Worm (Caenorhabditis elegans): Measurements from ENCODE around the gene cal-3.

cal-3 gene

ce11 chrIV:3803252-3803651 is 31.7 kb downstream of the cal-3 start, which contains the start of the genes algn-14 and M02B7.2:
TSS of gene algn-14 (minus strand) at chrIV:3803426.
TSS of gene M02B7.2 (plus strand) at chrIV:3803581.
- peak; percentile 85 for TF ChIP-seq nhr-85 (tag)
- no peak for TF ChIP-seq nhr-12 (tag; optimal IDR thresholded peaks at IDR 0.05)
- TF ChIP-seq F16B12.6 (tag; optimal IDR thresholded peaks at IDR 0.05), result no peak
- TF ChIP-seq dsc-1 (tag; optimal IDR thresholded peaks at IDR 0.05), result peak; percentile 87
- TF ChIP-seq fos-1 (tag; optimal IDR thresholded peaks at IDR 0.05), result no peak
- no peak for TF ChIP-seq unc-30 (tag; optimal IDR thresholded peaks at IDR 0.05)
- no peak for TF ChIP-seq lin-14 (GFP tag; optimal IDR thresholded peaks at IDR 0.05)
- peak; percentile 90 for TF ChIP-seq fkh-4 (tag; optimal IDR thresholded peaks at IDR 0.05; ENCODE audit: borderline replicate concordance)
- peak; percentile 84 for TF ChIP-seq nhr-71 (tag; optimal IDR thresholded peaks at IDR 0.05)
- TF ChIP-seq hlh-4 (tag; optimal IDR thresholded peaks at IDR 0.05), result peak; percentile 14
- TF ChIP-seq ztf-4 (tag; optimal IDR thresholded peaks at IDR 0.05), result peak; percentile 43
- TF ChIP-seq zip-4 (GFP tag; optimal IDR thresholded peaks at IDR 0.05), result no peak
- no peak for TF ChIP-seq aha-1 (tag; optimal IDR thresholded peaks at IDR 0.05)
- peak; percentile 55 to 61 for TF ChIP-seq lin-35 (GFP tag; optimal IDR thresholded peaks at IDR 0.05)
- TF ChIP-seq ztf-11 (tag; optimal IDR thresholded peaks at IDR 0.05), result peak in 1 of 2 experiments; percentile 82
- TF ChIP-seq unc-130 (tag; optimal IDR thresholded peaks at IDR 0.05), result no peak
- no peak for TF ChIP-seq zag-1 (tag; optimal IDR thresholded peaks at IDR 0.05)
- peak; percentile 85 for TF ChIP-seq irx-1 (tag; optimal IDR thresholded peaks at IDR 0.05)
- no peak for TF ChIP-seq ces-1 (GFP tag; optimal IDR thresholded peaks at IDR 0.05)
- peak; percentile 50 for TF ChIP-seq unc-86 (tag; optimal IDR thresholded peaks at IDR 0.05)
- no peak for TF ChIP-seq skn-1 (tag; optimal IDR thresholded peaks at IDR 0.05)
- TF ChIP-seq nhr-11 (tag; optimal IDR thresholded peaks at IDR 0.05), result no peak
- no peak for TF ChIP-seq elt-3 (tag; optimal IDR thresholded peaks at IDR 0.05)
- peak; percentile 88 for TF ChIP-seq ceh-90 (tag; optimal IDR thresholded peaks at IDR 0.05)
- TF ChIP-seq Y116A8C.19 (tag; optimal IDR thresholded peaks at IDR 0.05; ENCODE audit: borderline replicate concordance), result peak; percentile 45
- TF ChIP-seq nhr-84 (tag; optimal IDR thresholded peaks at IDR 0.05), result no peak
- TF ChIP-seq ceh-88 (GFP tag; IDR thresholded peaks at IDR 0.05), result no peak
- no peak for TF ChIP-seq mab-9 (GFP tag; IDR thresholded peaks at IDR 0.05)
- TF ChIP-seq xbp-1 (tag; optimal IDR thresholded peaks at IDR 0.05), result peak; percentile 79
- no peak for TF ChIP-seq fkh-10 (GFP tag; optimal IDR thresholded peaks at IDR 0.05)
- TF ChIP-seq isw-1 (GFP tag; IDR thresholded peaks at IDR 0.05), result peak; percentile 29
- TF ChIP-seq lir-3 (tag; optimal IDR thresholded peaks at IDR 0.05; ENCODE audit: poor library complexity), result peak; percentile 93
- TF ChIP-seq grh-1 (GFP tag; IDR thresholded peaks at IDR 0.05), result peak; percentile 12; the same call in 1 of the 2 replicates
- TF ChIP-seq lin-13 (GFP tag; optimal IDR thresholded peaks at IDR 0.05), result peak; percentile 50
- peak; percentile 60 for TF ChIP-seq aly-2 (tag; optimal IDR thresholded peaks at IDR 0.05)
- peak; percentile 0 for TF ChIP-seq nhr-77 (tag; optimal IDR thresholded peaks at IDR 0.05)
- no peak for TF ChIP-seq ceh-63 (GFP tag; optimal IDR thresholded peaks at IDR 0.05)
- TF ChIP-seq blmp-1 (tag; optimal IDR thresholded peaks at IDR 0.05), result no peak
- TF ChIP-seq sup-37 (GFP tag; optimal IDR thresholded peaks at IDR 0.05), result no peak
- peak; percentile 84 for TF ChIP-seq tbx-2 (tag; optimal IDR thresholded peaks at IDR 0.05)
- TF ChIP-seq nhr-237 (tag; optimal IDR thresholded peaks at IDR 0.05), result no peak
- peak; percentile 73 to 76 for TF ChIP-seq lsy-2 (tag; optimal IDR thresholded peaks at IDR 0.05)
- TF ChIP-seq nhr-20 (tag; optimal IDR thresholded peaks at IDR 0.05), result peak; percentile 79
- no peak for TF ChIP-seq unc-62 (GFP tag; optimal IDR thresholded peaks at IDR 0.05)
- TF ChIP-seq lin-15B (tag; optimal IDR thresholded peaks at IDR 0.05), result no peak
- peak; percentile 27 for TF ChIP-seq C16A3.4 (tag; optimal IDR thresholded peaks at IDR 0.05)
- TF ChIP-seq efl-3 (GFP tag; optimal IDR thresholded peaks at IDR 0.05), result no peak
- peak; percentile 44 for TF ChIP-seq lin-39 (tag; optimal IDR thresholded peaks at IDR 0.05)
- TF ChIP-seq nhr-90 (tag; optimal IDR thresholded peaks at IDR 0.05; ENCODE audit: poor library complexity), result peak; percentile 86
- TF ChIP-seq pqm-1 (tag; optimal IDR thresholded peaks at IDR 0.05), result no peak
- TF ChIP-seq sptf-1 (tag; optimal IDR thresholded peaks at IDR 0.05), result no peak
- peak; percentile 85 for TF ChIP-seq sox-4 (tag; optimal IDR thresholded peaks at IDR 0.05)
- peak; percentile 64 for TF ChIP-seq elt-2 (tag; optimal IDR thresholded peaks at IDR 0.05)
- TF ChIP-seq unc-98 (GFP tag; IDR thresholded peaks at IDR 0.05), result peak; percentile 62; the same call in 1 of the 2 replicates

Data from whole organism, L1 larva.